Worm (Caenorhabditis elegans) whole organism, L4 larva: Measurements from ENCODE around the gene F28H7.7.

Source experiments
- Y105C5A.15 ChIP-seq: fragments of 200-800 bp; sonication (Bioruptor generic); IDR thresholded peaks from 2 replicates; pipeline ENCODE4 v1.3.6; 2022; ENCODE audit warnings: missing genetic modification characterization, missing compliant biosample characterization
- Y75B8A.6 ChIP-seq: fragments of 200-800 bp; sonication (Bioruptor generic); IDR thresholded peaks from 2 replicates; pipeline ENCODE4 v1.3.6; 2022; ENCODE audit warnings: missing genetic modification reagents, missing genetic modification characterization, missing compliant biosample characterization
- aha-1 ChIP-seq: fragments of 150-350 bp; peaks from one replicate; lab custom pipeline; 2014; ENCODE audit warnings: missing biosample characterization, missing genetic modification characterization
- aly-2 ChIP-seq: sonication (generic microtip); optimal IDR thresholded peaks from 2 replicates; lab custom pipeline; 2018; ENCODE audit warnings: missing biosample characterization, missing genetic modification characterization
- ama-1 ChIP-seq: fragments of 150-350 bp; optimal IDR thresholded peaks from 2 replicates; lab custom pipeline; 2014; ENCODE audit warnings: inconsistent platforms, mixed read lengths
- attf-4 ChIP-seq: sonication (generic microtip); optimal IDR thresholded peaks from 3 replicates; lab custom pipeline; 2017; ENCODE audit warnings: missing biosample characterization, missing genetic modification characterization
- ceh-62 ChIP-seq: sonication (generic microtip); optimal IDR thresholded peaks from 2 replicates; lab custom pipeline; 2017; ENCODE audit warnings: missing biosample characterization, missing genetic modification characterization
- cey-2 ChIP-seq: sonication (generic microtip); optimal IDR thresholded peaks from 3 replicates; lab custom pipeline; 2017; ENCODE audit warnings: missing genetic modification characterization, mild to moderate bottlenecking, missing compliant biosample characterization, antibody characterized with exemption, borderline replicate concordance; ENCODE audit not compliant: insufficient read depth
- ctbp-1 ChIP-seq: fragments of 200-800 bp; sonication (Bioruptor generic); IDR thresholded peaks from 2 replicates; pipeline ENCODE4 v1.3.6; 2022; ENCODE audit warnings: missing genetic modification reagents, missing genetic modification characterization, missing compliant biosample characterization
- daf-16 ChIP-seq, 3 experiments: sonication (generic microtip); optimal IDR thresholded peaks; 2 replicates each; lab custom pipeline; 2016 to 2017; ENCODE audit warnings: missing genetic modification characterization in 3 of 3, missing genetic modification reagents in 3 of 3, mild to moderate bottlenecking in 2 of 3, missing compliant biosample characterization in 2 of 3, missing biosample characterization in 1 of 3, moderate library complexity in 1 of 3
- daf-19 ChIP-seq: fragments of 200-800 bp; sonication (Bioruptor generic); conservative IDR thresholded peaks from 2 replicates; pipeline ENCODE4 v1.3.6; 2022; ENCODE audit warnings: missing genetic modification characterization, missing compliant biosample characterization
- dmd-6 ChIP-seq: fragments of 200-800 bp; sonication (Bioruptor generic); IDR thresholded peaks from 2 replicates; pipeline ENCODE4 v1.3.6; 2022; ENCODE audit warnings: missing genetic modification reagents, missing genetic modification characterization, missing compliant biosample characterization
- dmd-9 ChIP-seq: fragments of 200-800 bp; sonication (Bioruptor generic); IDR thresholded peaks from 2 replicates; pipeline ENCODE4 v1.3.6; 2022; ENCODE audit warnings: missing genetic modification reagents, missing genetic modification characterization, missing compliant biosample characterization
- dpl-1 ChIP-seq: fragments of 150-350 bp; optimal IDR thresholded peaks from 2 replicates; lab custom pipeline; 2014; ENCODE audit warnings: missing biosample characterization, missing genetic modification reagents, missing genetic modification characterization
- dve-1 ChIP-seq: sonication (generic microtip); optimal IDR thresholded peaks from 2 replicates; lab custom pipeline; 2017; ENCODE audit warnings: antibody characterized with exemption, mild to moderate bottlenecking, missing genetic modification characterization, missing compliant biosample characterization; ENCODE audit not compliant: insufficient read depth
- fos-1 ChIP-seq: fragments of 150-350 bp; optimal IDR thresholded peaks from 2 replicates; lab custom pipeline; 2014; ENCODE audit warnings: missing biosample characterization, missing genetic modification characterization
- hlh-11 ChIP-seq: fragments of 200-800 bp; sonication (Bioruptor generic); optimal IDR thresholded peaks from 2 replicates; lab custom pipeline; 2018; ENCODE audit warnings: mild to moderate bottlenecking, missing genetic modification characterization, missing compliant biosample characterization
- hlh-30 ChIP-seq: sonication (generic microtip); optimal IDR thresholded peaks from 2 replicates; lab custom pipeline; 2017; ENCODE audit warnings: antibody characterized with exemption, mild to moderate bottlenecking, missing genetic modification characterization, missing compliant biosample characterization; ENCODE audit not compliant: insufficient read depth
- lin-1 ChIP-seq: fragments of 200-800 bp; sonication (Bioruptor generic); IDR thresholded peaks from 2 replicates; pipeline ENCODE4 v1.3.6; 2022; ENCODE audit warnings: missing genetic modification reagents, missing genetic modification characterization, missing compliant biosample characterization
- lin-39 ChIP-seq: fragments of 150-350 bp; optimal IDR thresholded peaks from 2 replicates; lab custom pipeline; 2014; ENCODE audit warnings: missing biosample characterization, missing genetic modification reagents, missing genetic modification characterization
- lsy-2 ChIP-seq, 2 experiments: fragments of 150-350 bp in 1 of 2; sonication (generic microtip) in 1 of 2; optimal IDR thresholded peaks; 2 replicates each; lab custom pipeline; 2014 to 2017; ENCODE audit warnings: missing biosample characterization in 2 of 2, missing genetic modification characterization in 2 of 2
- mdl-1 ChIP-seq, 2 experiments: fragments of 150-350 bp in 1 of 2; sonication (generic microtip) in 1 of 2; optimal IDR thresholded peaks; 2 replicates each; lab custom pipeline; 2014 to 2017; ENCODE audit warnings: missing biosample characterization in 2 of 2, missing genetic modification characterization in 2 of 2
- mep-1 ChIP-seq: fragments of 150-350 bp; sonication (generic microtip); optimal IDR thresholded peaks from 3 replicates; lab custom pipeline; 2014; ENCODE audit warnings: missing biosample characterization, missing genetic modification characterization
- mxl-3 ChIP-seq: fragments of 200-800 bp; sonication (Bioruptor generic); optimal IDR thresholded peaks from 2 replicates; lab custom pipeline; 2018; ENCODE audit warnings: mild to moderate bottlenecking, missing genetic modification characterization, missing compliant biosample characterization
- nhr-11 ChIP-seq: fragments of 150-350 bp; optimal IDR thresholded peaks from 2 replicates; lab custom pipeline; 2014; ENCODE audit warnings: missing biosample characterization, missing genetic modification characterization
- nhr-25 ChIP-seq: sonication (generic microtip); optimal IDR thresholded peaks from 2 replicates; lab custom pipeline; 2017; ENCODE audit warnings: missing genetic modification characterization, mild to moderate bottlenecking, missing compliant biosample characterization, antibody characterized with exemption, moderate library complexity, borderline replicate concordance; ENCODE audit not compliant: insufficient read depth
- nhr-28 ChIP-seq: fragments of 150-350 bp; optimal IDR thresholded peaks from 2 replicates; lab custom pipeline; 2014; ENCODE audit warnings: missing biosample characterization, missing genetic modification characterization
- nhr-6 ChIP-seq: fragments of 150-350 bp; optimal IDR thresholded peaks from 2 replicates; lab custom pipeline; 2014; ENCODE audit warnings: missing biosample characterization, missing genetic modification characterization
- nhr-77 ChIP-seq: fragments of 150-350 bp; optimal IDR thresholded peaks from 2 replicates; lab custom pipeline; 2014; ENCODE audit warnings: missing biosample characterization, missing genetic modification characterization
- php-3 ChIP-seq: fragments of 200-800 bp; sonication (Bioruptor generic); IDR thresholded peaks from 2 replicates; pipeline ENCODE4 v1.3.6; 2022; ENCODE audit warnings: missing genetic modification reagents, missing genetic modification characterization, missing compliant biosample characterization
- pqm-1 ChIP-seq: sonication (generic microtip); optimal IDR thresholded peaks from 2 replicates; lab custom pipeline; 2017; ENCODE audit warnings: missing biosample characterization, missing genetic modification characterization
- saeg-2 ChIP-seq: fragments of 200-800 bp; sonication (Bioruptor generic); IDR thresholded peaks from 2 replicates; pipeline ENCODE4 v1.3.6; 2022; ENCODE audit warnings: missing genetic modification reagents, missing genetic modification characterization, missing compliant biosample characterization
- sdz-12 ChIP-seq: fragments of 200-800 bp; sonication (Bioruptor generic); optimal IDR thresholded peaks from 2 replicates; lab custom pipeline; 2018; ENCODE audit warnings: mild to moderate bottlenecking, missing genetic modification characterization, missing compliant biosample characterization
- set-16 ChIP-seq: fragments of 200-800 bp; sonication (Bioruptor generic); IDR thresholded peaks from 2 replicates; pipeline ENCODE4 v1.3.6; 2022; ENCODE audit warnings: missing genetic modification reagents, missing genetic modification characterization, missing compliant biosample characterization
- skn-1 ChIP-seq: fragments of 150-350 bp; optimal IDR thresholded peaks from 2 replicates; lab custom pipeline; 2014; ENCODE audit warnings: missing biosample characterization, missing genetic modification characterization
- tra-1 ChIP-seq: fragments of 200-800 bp; sonication (Bioruptor generic); IDR thresholded peaks from 2 replicates; pipeline ENCODE4 v1.3.6; 2022; ENCODE audit warnings: missing genetic modification reagents, missing genetic modification characterization, missing compliant biosample characterization
- unc-39 ChIP-seq: sonication (generic microtip); optimal IDR thresholded peaks from 2 replicates; lab custom pipeline; 2017; ENCODE audit warnings: missing biosample characterization, missing genetic modification characterization
- unc-62 ChIP-seq, 3 experiments: fragments of 150-350 bp in 1 of 3; sonication (generic microtip); optimal IDR thresholded peaks in 2 of 3; peaks in 1 of 3; 1 replicate in 1 of 3; 2 replicates in 2 of 3; lab custom pipeline; 2014 to 2017; ENCODE audit warnings: missing biosample characterization in 3 of 3, missing genetic modification characterization in 3 of 3, missing genetic modification reagents in 3 of 3, missing genotype in 1 of 3
- zip-11 ChIP-seq: fragments of 200-800 bp; sonication (Bioruptor generic); IDR thresholded peaks from 2 replicates; pipeline ENCODE4 v1.3.6; 2022; ENCODE audit warnings: missing genetic modification characterization, missing compliant biosample characterization
- zip-2 ChIP-seq: fragments of 150-350 bp; optimal IDR thresholded peaks from 2 replicates; lab custom pipeline; 2014; ENCODE audit warnings: missing biosample characterization, missing genetic modification characterization

Gene F28H7.7

ce11 chrV:10760839-10761238 lies 6.9 kb upstream of the F28H7.7 start:
- TF ChIP-seq lsy-2 (tag; optimal IDR thresholded peaks at IDR 0.05; lab: Kevin White, UChicago), result no peak
- peak; percentile 31 for TF ChIP-seq nhr-25 (tag; lab: Kevin White, UChicago)
- TF ChIP-seq skn-1 (tag; lab: Kevin White, UChicago), result no peak
- peak in 1 of 2 experiments; percentile 94 for TF ChIP-seq unc-62 (GFP tag; optimal IDR thresholded peaks at IDR 0.05 in 1 of 2; lab: Kevin White, UChicago)
- TF ChIP-seq unc-62 (tag; optimal IDR thresholded peaks at IDR 0.05; lab: Kevin White, UChicago), result no peak

ce11 chrV:10758658-10759057 lies 4.7 kb upstream of the F28H7.7 start, which contains the start of gene F28H7.8:
F28H7.8 (plus strand) TSS chrV:10758958.
- TF ChIP-seq mep-1 (tag; lab: Kevin White, UChicago) (no peak), nhr-6 (no peak), unc-62 (GFP tag; optimal IDR thresholded peaks at IDR 0.05 in 1 of 2; lab: Kevin White, UChicago) (peak in 1 of 2 experiments; percentile 38), unc-62 (tag; optimal IDR thresholded peaks at IDR 0.05; lab: Kevin White, UChicago) (no peak), fos-1 (no peak)
- TF ChIP-seq, all 104 proteins: peak for 1

ce11 chrV:10757128-10757527 lies 3.2 kb upstream of the F28H7.7 start:
- TF ChIP-seq aha-1 (tag; lab: Kevin White, UChicago), result peak; percentile 22
- peak; percentile 8 for TF ChIP-seq nhr-28 (tag; lab: Kevin White, UChicago)
- peak; percentile 3 for TF ChIP-seq mxl-3 (GFP tag; lab: Kevin White, UChicago)
- no peak for TF ChIP-seq lin-39 (tag; lab: Kevin White, UChicago)
- TF ChIP-seq mdl-1 (tag; optimal IDR thresholded peaks at IDR 0.05; lab: Kevin White, UChicago), result peak in 1 of 2 experiments; percentile 48
- TF ChIP-seq dpl-1 (GFP tag; lab: Kevin White, UChicago), result no peak
- peak; percentile 73 for TF ChIP-seq nhr-25 (tag; lab: Kevin White, UChicago)
- no peak for TF ChIP-seq sdz-12
- TF ChIP-seq mep-1 (tag; lab: Kevin White, UChicago), result peak; percentile 10
- TF ChIP-seq unc-62 (GFP tag; optimal IDR thresholded peaks at IDR 0.05 in 1 of 2; lab: Kevin White, UChicago), result peak in 1 of 2 experiments; percentile 44
- no peak for TF ChIP-seq unc-62 (tag; optimal IDR thresholded peaks at IDR 0.05; lab: Kevin White, UChicago)
- TF ChIP-seq hlh-30 (tag; lab: Kevin White, UChicago), result peak; percentile 24
- TF ChIP-seq, all 104 proteins: peak for 8

ce11 chrV:10756698-10757097 lies 2.7 kb upstream of the F28H7.7 start, which contains the start of gene irld-6:
irld-6 (minus strand) TSS chrV:10756798.
- TF ChIP-seq nhr-11 (no peak), ctbp-1 (GFP tag; lab: Robert Waterston, UW) (no peak), unc-39 (tag; lab: Kevin White, UChicago) (no peak), dve-1 (tag; lab: Kevin White, UChicago) (no peak), ceh-62 (tag; lab: Kevin White, UChicago) (no peak), Y105C5A.15 (GFP tag; lab: Robert Waterston, UW) (no peak), dmd-9 (no peak), aly-2 (tag; lab: Kevin White, UChicago) (no peak), ama-1 (no peak), set-16 (GFP tag; lab: Robert Waterston, UW) (no peak), Y75B8A.6 (GFP tag; lab: Robert Waterston, UW) (no peak), attf-4 (tag; lab: Kevin White, UChicago) (no peak), skn-1 (tag; lab: Kevin White, UChicago) (no peak)

- TF ChIP-seq daf-19 (GFP tag; lab: Robert Waterston, UW) (no peak), pqm-1 (tag; lab: Kevin White, UChicago) (peak; percentile 94), daf-16 (GFP tag; optimal IDR thresholded peaks at IDR 0.05; lab: Kevin White, UChicago) (no peak), daf-16 (tag; optimal IDR thresholded peaks at IDR 0.05; lab: Kevin White, UChicago) (peak; percentile 51), nhr-77 (peak; percentile 49), dve-1 (tag; lab: Kevin White, UChicago) (peak; percentile 77), zip-11 (GFP tag; lab: Robert Waterston, UW) (no peak), attf-4 (tag; lab: Kevin White, UChicago) (no peak), ctbp-1 (GFP tag; lab: Robert Waterston, UW) (no peak), lsy-2 (tag; optimal IDR thresholded peaks at IDR 0.05; lab: Kevin White, UChicago) (no peak), nhr-28 (tag; lab: Kevin White, UChicago) (peak; percentile 73), dmd-6 (GFP tag; lab: Robert Waterston, UW) (peak; percentile 97), ceh-62 (tag; lab: Kevin White, UChicago) (no peak), hlh-11 (tag; lab: Kevin White, UChicago) (peak; percentile 65), nhr-6 (no peak), cey-2 (tag; lab: Kevin White, UChicago) (no peak), lin-1 (GFP tag; lab: Robert Waterston, UW) (peak; percentile 61; the same call in 1 of the 2 replicates), dmd-9 (no peak), php-3 (GFP tag; lab: Robert Waterston, UW) (0 out of 2 replicates have a peak, but pooled peaks have one; percentile 45), saeg-2 (GFP tag; lab: Robert Waterston, UW) (no peak), zip-2 (tag; lab: Kevin White, UChicago) (no peak), mxl-3 (GFP tag; lab: Kevin White, UChicago) (peak; percentile 46), tra-1 (GFP tag; lab: Robert Waterston, UW) (peak; percentile 45; the same call in 1 of the 2 replicates)
These were observed 3.3 kb downstream of the F28H7.7 start, which contains the start of gene F28H7.3 for ce11 chrV:10750630-10751029. F28H7.3 (minus strand) TSS chrV:10750788.
